Fruit fly (Drosophila melanogaster): ENCODE data around the gene mRpS18A.

Gene mRpS18A

DNA sequence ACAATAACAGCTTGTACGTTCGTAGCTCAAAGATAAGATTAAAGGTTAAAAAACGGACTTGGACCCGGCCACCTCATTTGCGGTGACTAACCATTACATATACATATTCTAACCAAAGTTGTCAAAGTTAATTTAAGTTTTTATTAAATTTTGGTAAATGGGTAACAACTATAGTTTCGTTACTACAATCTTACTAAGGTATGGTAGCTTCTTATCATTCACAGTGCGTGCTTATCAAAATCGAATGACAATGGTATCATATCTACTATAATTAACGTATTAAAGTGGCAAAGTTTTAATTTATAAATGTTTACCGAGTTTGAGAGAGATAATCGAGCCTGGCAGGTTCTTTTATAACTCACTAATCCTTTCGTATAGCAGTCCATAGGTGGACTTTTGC lies 43.2 kb downstream of the mRpS18A start:
- TF ChIP-seq tj (GFP tag; optimal IDR thresholded peaks at IDR 0.05) (no peak), CG11617 (GFP tag; optimal IDR thresholded peaks at IDR 0.05) (no peak), CG7101 (tag; optimal IDR thresholded peaks at IDR 0.05) (no peak), CG12768 (GFP tag; optimal IDR thresholded peaks at IDR 0.05) (no peak), CG14711 (tag; optimal IDR thresholded peaks at IDR 0.05) (no peak), Clk (GFP tag; optimal IDR thresholded peaks at IDR 0.05) (no peak), kay (GFP tag; ENCODE audit: borderline replicate concordance) (no peak), Mnt (GFP tag; optimal IDR thresholded peaks at IDR 0.05) (no peak), CG33017 (tag; optimal IDR thresholded peaks at IDR 0.05) (no peak), ovo (GFP tag; optimal IDR thresholded peaks at IDR 0.05) (no peak), toe (GFP tag; optimal IDR thresholded peaks at IDR 0.05) (no peak), Hr96 (GFP tag; optimal IDR thresholded peaks at IDR 0.05) (no peak), CG1620 (GFP tag; optimal IDR thresholded peaks at IDR 0.05) (no peak), cic (GFP tag; optimal IDR thresholded peaks at IDR 0.05) (no peak), Crg-1 (GFP tag; optimal IDR thresholded peaks at IDR 0.05) (no peak)

DNA sequence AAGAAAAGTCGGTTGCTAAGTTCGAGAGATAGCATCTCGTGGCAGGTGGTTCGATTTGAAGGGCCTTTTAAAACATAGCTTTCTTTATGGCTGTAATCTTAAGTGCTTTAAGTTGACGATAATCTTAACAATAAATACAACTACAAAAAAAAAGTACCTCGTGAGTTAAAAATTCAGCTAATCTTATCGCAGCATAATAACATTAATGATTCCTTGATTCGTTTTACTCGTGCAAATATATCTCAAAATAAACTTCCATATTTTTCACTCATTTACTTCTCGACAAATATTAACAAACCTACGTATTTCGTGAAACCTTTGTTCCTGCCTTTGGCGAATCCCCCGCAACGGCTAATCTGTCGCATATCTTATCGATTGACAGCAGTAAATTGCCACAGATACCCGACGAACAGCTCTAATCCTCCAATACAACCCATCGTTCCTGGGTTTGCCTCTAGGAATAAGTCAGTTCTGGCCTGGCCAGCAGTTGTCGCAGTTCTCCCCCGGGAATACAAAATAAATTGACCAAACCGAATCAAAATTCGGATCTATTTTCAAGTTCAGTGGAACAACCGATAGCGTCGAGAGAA lies 43.7 kb downstream of the mRpS18A start:
- TF ChIP-seq cnc (optimal IDR thresholded peaks at IDR 0.05) (no peak), cic (GFP tag; optimal IDR thresholded peaks at IDR 0.05) (no peak), Hr96 (GFP tag; optimal IDR thresholded peaks at IDR 0.05) (no peak), Crg-1 (GFP tag; optimal IDR thresholded peaks at IDR 0.05) (no peak), CG1620 (GFP tag; optimal IDR thresholded peaks at IDR 0.05) (no peak), Mnt (GFP tag; optimal IDR thresholded peaks at IDR 0.05) (no peak), CG11617 (GFP tag; optimal IDR thresholded peaks at IDR 0.05) (no peak), CG14711 (tag; optimal IDR thresholded peaks at IDR 0.05) (no peak), tj (GFP tag; optimal IDR thresholded peaks at IDR 0.05) (no peak)

- TF ChIP-seq pad (GFP tag; optimal IDR thresholded peaks at IDR 0.05) (no peak), kay (GFP tag; ENCODE audit: borderline replicate concordance) (no peak), tj (GFP tag; optimal IDR thresholded peaks at IDR 0.05) (no peak), CG1620 (GFP tag; optimal IDR thresholded peaks at IDR 0.05) (no peak), toe (GFP tag; optimal IDR thresholded peaks at IDR 0.05) (peak; percentile 34), CG7045 (GFP tag; optimal IDR thresholded peaks at IDR 0.05) (no peak), CG7101 (tag; optimal IDR thresholded peaks at IDR 0.05) (no peak), Hr96 (GFP tag; optimal IDR thresholded peaks at IDR 0.05) (peak; percentile 20), Mnt (GFP tag; optimal IDR thresholded peaks at IDR 0.05) (peak; percentile 5), CG12768 (GFP tag; optimal IDR thresholded peaks at IDR 0.05) (peak; percentile 22)
Measured at dm6 chr3R:8517752-8518185, 44.6 kb downstream of the mRpS18A start, which contains the start of gene CG11737. Gene CG11737, plus strand, starts transcription at chr3R:8517868.

- TF ChIP-seq CG14711 (tag; optimal IDR thresholded peaks at IDR 0.05) (no peak), Crg-1 (GFP tag; optimal IDR thresholded peaks at IDR 0.05) (no peak), cic (GFP tag; optimal IDR thresholded peaks at IDR 0.05) (no peak), CG33017 (tag; optimal IDR thresholded peaks at IDR 0.05) (no peak), Hr96 (GFP tag; optimal IDR thresholded peaks at IDR 0.05) (no peak), CG7101 (tag; optimal IDR thresholded peaks at IDR 0.05) (no peak), tj (GFP tag; optimal IDR thresholded peaks at IDR 0.05) (no peak), toe (GFP tag; optimal IDR thresholded peaks at IDR 0.05) (no peak), Clk (GFP tag; optimal IDR thresholded peaks at IDR 0.05) (no peak), cnc (optimal IDR thresholded peaks at IDR 0.05) (no peak), Mnt (GFP tag; optimal IDR thresholded peaks at IDR 0.05) (no peak), CG7045 (GFP tag; optimal IDR thresholded peaks at IDR 0.05) (no peak)
Measured at dm6 chr3R:8512922-8513321, 49.5 kb downstream of the mRpS18A start, which contains the start of gene Or85c. Gene Or85c, minus strand, starts transcription at chr3R:8513022.
